Worm (Caenorhabditis elegans) whole organism, midembryonic: ENCODE data around the gene Y75B8A.8.

Source experiments
- T22C8.4 ChIP-seq: fragments of 200-800 bp; sonication (Bioruptor generic); IDR thresholded peaks from 2 replicates; pipeline ENCODE4 v1.3.6; 2022; ENCODE audit warnings: missing genetic modification characterization, missing compliant biosample characterization
- cog-1 ChIP-seq: sonication (generic microtip); optimal IDR thresholded peaks from 2 replicates; lab custom pipeline; 2016; ENCODE audit warnings: missing genetic modification characterization, missing compliant biosample characterization
- flt-1 ChIP-seq: fragments of 200-800 bp; sonication (Bioruptor generic); IDR thresholded peaks from 2 replicates; pipeline ENCODE4 v1.3.6; 2022; ENCODE audit warnings: missing genetic modification characterization, missing compliant biosample characterization
- klf-2 ChIP-seq: fragments of 200-800 bp; sonication (Bioruptor generic); conservative IDR thresholded peaks from 2 replicates; pipeline ENCODE4 v1.3.6; 2022; ENCODE audit warnings: missing genetic modification reagents, missing genetic modification characterization, missing compliant biosample characterization
- med-1 ChIP-seq: sonication (generic microtip); optimal IDR thresholded peaks from 2 replicates; lab custom pipeline; 2017; ENCODE audit warnings: missing genetic modification characterization, mild to moderate bottlenecking, missing compliant biosample characterization, antibody characterized with exemption, missing genetic modification reagents; ENCODE audit not compliant: insufficient read depth
- ref-1 ChIP-seq: fragments of 200-800 bp; sonication (Bioruptor generic); conservative IDR thresholded peaks from 2 replicates; pipeline ENCODE4 v1.3.6; 2022; ENCODE audit warnings: missing genetic modification reagents, missing genetic modification characterization, missing compliant biosample characterization
- tab-1 ChIP-seq: fragments of 200-800 bp; sonication (Bioruptor generic); IDR thresholded peaks from 2 replicates; pipeline ENCODE4 v1.3.6; 2022; ENCODE audit warnings: missing genetic modification characterization, missing compliant biosample characterization
- ztf-23 ChIP-seq: fragments of 200-800 bp; sonication (Bioruptor generic); IDR thresholded peaks from 2 replicates; pipeline ENCODE4 v1.3.6; 2022; ENCODE audit warnings: missing genetic modification reagents, missing genetic modification characterization, missing compliant biosample characterization
- ztf-29 ChIP-seq: fragments of 200-800 bp; sonication (Bioruptor generic); IDR thresholded peaks from 2 replicates; pipeline ENCODE4 v1.3.6; 2022; ENCODE audit warnings: missing genetic modification reagents, missing genetic modification characterization, missing compliant biosample characterization

- TF ChIP-seq T22C8.4 (GFP tag; lab: Robert Waterston, UW) (no peak), flt-1 (no peak), cog-1 (no peak), ref-1 (no peak), ztf-23 (GFP tag; lab: Robert Waterston, UW) (no peak), med-1 (no peak), klf-2 (GFP tag; lab: Robert Waterston, UW) (no peak), tab-1 (GFP tag; lab: Robert Waterston, UW) (no peak), ztf-29 (GFP tag; lab: Robert Waterston, UW) (no peak)
Observed at ce11 chrIII:12139471-12139870, 21.1 kb upstream of the Y75B8A.8 start.
